Worm (Caenorhabditis elegans): ENCODE measurements around the gene lgc-30.

- TF ChIP-seq ztf-23 (GFP tag; IDR thresholded peaks at IDR 0.05) (no peak), ztf-29 (GFP tag; IDR thresholded peaks at IDR 0.05) (no peak)
Observed at ce11 chrIV:971122-971521, 46.4 kb downstream of the lgc-30 start.
